Worm (Caenorhabditis elegans) whole organism, late embryonic: ENCODE measurements around the gene ZK632.12.

Experiments
- K02D7.2 ChIP-seq: sonication (generic microtip); optimal IDR thresholded peaks from 2 replicates; lab custom pipeline; 2017; ENCODE audit warnings: mild to moderate bottlenecking, missing genetic modification characterization, missing compliant biosample characterization
- K09A11.1 ChIP-seq: sonication (generic microtip); optimal IDR thresholded peaks from 2 replicates; lab custom pipeline; 2017; ENCODE audit warnings: antibody characterized with exemption, mild to moderate bottlenecking, missing genetic modification characterization, missing compliant biosample characterization; ENCODE audit not compliant: insufficient read depth
- T23F11.4 ChIP-seq: fragments of 200-800 bp; sonication (Bioruptor generic); optimal IDR thresholded peaks from 2 replicates; lab custom pipeline; 2018; ENCODE audit warnings: mild to moderate bottlenecking, missing genetic modification characterization, missing compliant biosample characterization
- ama-1 ChIP-seq: fragments of 150-350 bp; optimal IDR thresholded peaks from 2 replicates; lab custom pipeline; 2014
- ceh-14 ChIP-seq: sonication (generic microtip); optimal IDR thresholded peaks from 2 replicates; lab custom pipeline; 2016; ENCODE audit warnings: missing genotype, missing genetic modification characterization, missing compliant biosample characterization
- ceh-18 ChIP-seq: sonication (generic microtip); optimal IDR thresholded peaks from 2 replicates; lab custom pipeline; 2016; ENCODE audit warnings: missing genetic modification characterization, missing compliant biosample characterization
- ceh-19 ChIP-seq: fragments of 200-800 bp; sonication (Bioruptor generic); optimal IDR thresholded peaks from 2 replicates; lab custom pipeline; 2018; ENCODE audit warnings: mild to moderate bottlenecking, missing genetic modification characterization, missing compliant biosample characterization
- ceh-22 ChIP-seq: sonication (generic microtip); optimal IDR thresholded peaks from 2 replicates; lab custom pipeline; 2017; ENCODE audit warnings: missing biosample characterization, missing genetic modification characterization
- ceh-24 ChIP-seq: sonication (generic microtip); optimal IDR thresholded peaks from 2 replicates; lab custom pipeline; 2016; ENCODE audit warnings: mild to moderate bottlenecking, missing genetic modification characterization, missing compliant biosample characterization
- ceh-30 ChIP-seq: fragments of 150-350 bp; optimal IDR thresholded peaks from 2 replicates; lab custom pipeline; 2014; ENCODE audit warnings: missing biosample characterization, missing genetic modification characterization
- ceh-31 ChIP-seq: sonication (generic microtip); optimal IDR thresholded peaks from 2 replicates; lab custom pipeline; 2016; ENCODE audit warnings: missing genetic modification characterization, missing compliant biosample characterization
- ceh-34 ChIP-seq: sonication (generic microtip); optimal IDR thresholded peaks from 2 replicates; lab custom pipeline; 2016; ENCODE audit warnings: mild to moderate bottlenecking, missing genetic modification characterization, missing compliant biosample characterization
- ceh-48 ChIP-seq: sonication (generic microtip); optimal IDR thresholded peaks from 2 replicates; lab custom pipeline; 2016; ENCODE audit warnings: missing genetic modification characterization, inconsistent platforms, missing compliant biosample characterization
- ceh-6 ChIP-seq: fragments of 200-800 bp; sonication (Bioruptor generic); optimal IDR thresholded peaks from 2 replicates; lab custom pipeline; 2018; ENCODE audit warnings: mild to moderate bottlenecking, missing genetic modification characterization, missing compliant biosample characterization
- che-1 ChIP-seq: sonication (generic microtip); optimal IDR thresholded peaks from 2 replicates; lab custom pipeline; 2016; ENCODE audit warnings: mild to moderate bottlenecking, missing genetic modification characterization, missing compliant biosample characterization
- dve-1 ChIP-seq: sonication (generic microtip); optimal IDR thresholded peaks from 2 replicates; lab custom pipeline; 2017; ENCODE audit warnings: antibody characterized with exemption, mild to moderate bottlenecking, missing genetic modification characterization, missing compliant biosample characterization
- elt-2 ChIP-seq: sonication (generic microtip); optimal IDR thresholded peaks from 2 replicates; lab custom pipeline; 2016; ENCODE audit warnings: missing genetic modification reagents, missing genetic modification characterization, missing compliant biosample characterization
- elt-4 ChIP-seq: sonication (generic microtip); optimal IDR thresholded peaks from 2 replicates; lab custom pipeline; 2016; ENCODE audit warnings: missing genetic modification characterization, missing compliant biosample characterization
- ets-4 ChIP-seq: sonication (generic microtip); optimal IDR thresholded peaks from 2 replicates; lab custom pipeline; 2016; ENCODE audit warnings: missing genetic modification characterization, missing compliant biosample characterization
- eyg-1 ChIP-seq: sonication (generic microtip); optimal IDR thresholded peaks from 2 replicates; lab custom pipeline; 2016; ENCODE audit warnings: missing genotype, missing genetic modification characterization, missing compliant biosample characterization
- fax-1 ChIP-seq: sonication (generic microtip); optimal IDR thresholded peaks from 2 replicates; lab custom pipeline; 2016; ENCODE audit warnings: missing genotype, missing genetic modification characterization, missing compliant biosample characterization
- fkh-10 ChIP-seq: fragments of 150-350 bp; optimal IDR thresholded peaks from 2 replicates; lab custom pipeline; 2014; ENCODE audit warnings: missing biosample characterization, missing genetic modification reagents, missing genetic modification characterization
- hlh-15 ChIP-seq: sonication (generic microtip); optimal IDR thresholded peaks from 2 replicates; lab custom pipeline; 2016; ENCODE audit warnings: missing genetic modification characterization, missing compliant biosample characterization
- hlh-30 ChIP-seq: sonication (generic microtip); optimal IDR thresholded peaks from 2 replicates; lab custom pipeline; 2017; ENCODE audit warnings: antibody characterized with exemption, missing genetic modification characterization, missing compliant biosample characterization; ENCODE audit not compliant: insufficient read depth
- hlh-6 ChIP-seq: sonication (generic microtip); optimal IDR thresholded peaks from 2 replicates; lab custom pipeline; 2016; ENCODE audit warnings: missing genotype, missing genetic modification characterization, missing compliant biosample characterization
- hlh-8 ChIP-seq: sonication (generic microtip); optimal IDR thresholded peaks from 2 replicates; lab custom pipeline; 2016; ENCODE audit warnings: missing genotype, missing genetic modification characterization, missing compliant biosample characterization
- lim-6 ChIP-seq: sonication (generic microtip); optimal IDR thresholded peaks from 2 replicates; lab custom pipeline; 2016; ENCODE audit warnings: missing genetic modification characterization, missing compliant biosample characterization
- lin-11 ChIP-seq: fragments of 200-800 bp; sonication (Bioruptor generic); optimal IDR thresholded peaks from 2 replicates; lab custom pipeline; 2018; ENCODE audit warnings: mild to moderate bottlenecking, missing genetic modification characterization, missing compliant biosample characterization
- madf-2 ChIP-seq: sonication (generic microtip); optimal IDR thresholded peaks from 2 replicates; lab custom pipeline; 2017; ENCODE audit warnings: missing genetic modification characterization, missing compliant biosample characterization
- nfya-1 ChIP-seq: sonication (generic microtip); optimal IDR thresholded peaks from 2 replicates; lab custom pipeline; 2017; ENCODE audit warnings: missing genetic modification characterization, mild to moderate bottlenecking, missing compliant biosample characterization, antibody characterized with exemption, moderate library complexity
- nhr-11 ChIP-seq: fragments of 150-350 bp; optimal IDR thresholded peaks from 2 replicates; lab custom pipeline; 2014; ENCODE audit warnings: missing biosample characterization, missing genetic modification characterization
- nhr-232 ChIP-seq: sonication (generic microtip); optimal IDR thresholded peaks from 2 replicates; lab custom pipeline; 2016; ENCODE audit warnings: missing genetic modification characterization, missing compliant biosample characterization
- npax-4 ChIP-seq: sonication (generic microtip); optimal IDR thresholded peaks from 2 replicates; lab custom pipeline; 2016; ENCODE audit warnings: missing genetic modification characterization, missing compliant biosample characterization
- odd-2 ChIP-seq: sonication (generic microtip); optimal IDR thresholded peaks from 2 replicates; lab custom pipeline; 2017; ENCODE audit warnings: antibody characterized with exemption, mild to moderate bottlenecking, missing genetic modification characterization, missing compliant biosample characterization
- pag-3 ChIP-seq: sonication (generic microtip); optimal IDR thresholded peaks from 2 replicates; lab custom pipeline; 2016; ENCODE audit warnings: missing compliant biosample characterization, missing genetic modification characterization, borderline replicate concordance
- pax-1 ChIP-seq: fragments of 150-350 bp; optimal IDR thresholded peaks from 2 replicates; lab custom pipeline; 2014; ENCODE audit warnings: missing biosample characterization, missing genetic modification characterization
- pha-2 ChIP-seq: sonication (generic microtip); optimal IDR thresholded peaks from 2 replicates; lab custom pipeline; 2017; ENCODE audit warnings: mild to moderate bottlenecking, missing genetic modification characterization, missing compliant biosample characterization
- pqm-1 ChIP-seq: sonication (generic microtip); optimal IDR thresholded peaks from 2 replicates; lab custom pipeline; 2016; ENCODE audit warnings: missing genetic modification characterization, missing compliant biosample characterization
- ref-2 ChIP-seq: sonication (generic microtip); optimal IDR thresholded peaks from 2 replicates; lab custom pipeline; 2016; ENCODE audit warnings: missing genetic modification characterization, missing compliant biosample characterization
- sdc-2 ChIP-seq: sonication (generic microtip); optimal IDR thresholded peaks from 2 replicates; lab custom pipeline; 2016; ENCODE audit warnings: missing genotype, missing genetic modification characterization, missing compliant biosample characterization
- sox-2 ChIP-seq: fragments of 200-800 bp; sonication (Bioruptor generic); IDR thresholded peaks from 2 replicates; pipeline ENCODE4 v1.3.6; 2022; ENCODE audit warnings: missing genetic modification reagents, missing genetic modification characterization, missing compliant biosample characterization
- sox-4 ChIP-seq: sonication (generic microtip); optimal IDR thresholded peaks from 2 replicates; lab custom pipeline; 2017; ENCODE audit warnings: mild to moderate bottlenecking, missing genetic modification characterization, inconsistent platforms, missing compliant biosample characterization
- syd-9 ChIP-seq: sonication (generic microtip); optimal IDR thresholded peaks from 2 replicates; lab custom pipeline; 2016; ENCODE audit warnings: mild to moderate bottlenecking, missing genetic modification characterization, moderate library complexity, missing compliant biosample characterization
- ttx-3 ChIP-seq: sonication (generic microtip); optimal IDR thresholded peaks from 2 replicates; lab custom pipeline; 2016; ENCODE audit warnings: missing genetic modification reagents, missing genetic modification characterization, missing compliant biosample characterization
- unc-3 ChIP-seq, 2 experiments: fragments of 200-800 bp in 1 of 2; sonication (Bioruptor generic) in 1 of 2; sonication (generic microtip) in 1 of 2; conservative IDR thresholded peaks in 1 of 2; optimal IDR thresholded peaks in 1 of 2; 2 replicates each; pipeline versions ENCODE4 v1.3.6 to Lab custom; 2016 to 2022; ENCODE audit warnings: missing compliant biosample characterization in 2 of 2, missing genetic modification characterization in 2 of 2, missing genetic modification reagents in 1 of 2
- unc-42 ChIP-seq: sonication (generic microtip); optimal IDR thresholded peaks from 2 replicates; lab custom pipeline; 2016; ENCODE audit warnings: missing genotype, missing genetic modification characterization, missing compliant biosample characterization

Gene ZK632.12

DNA sequence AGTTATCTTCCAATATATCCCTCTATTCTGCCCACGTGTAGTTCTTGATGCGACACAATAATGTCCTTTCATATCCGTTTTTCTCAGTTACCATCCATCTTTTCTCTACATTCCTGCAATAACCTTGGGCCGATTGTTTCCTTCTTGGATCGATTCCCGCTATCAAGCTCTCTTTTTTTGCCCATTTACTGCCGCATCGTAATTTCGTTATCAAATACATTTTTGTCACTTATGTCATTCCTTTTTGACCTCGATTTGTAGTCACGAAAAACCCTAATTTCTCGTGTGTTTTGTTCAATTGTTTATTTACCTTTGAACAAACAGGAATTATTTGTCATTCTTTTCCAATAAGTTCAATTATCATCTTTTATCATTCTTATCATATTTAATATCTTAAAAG lies 19.3 kb downstream of the ZK632.12 start:
- no peak for TF ChIP-seq nhr-11 (tag; lab: Kevin White, UChicago)
- no peak for TF ChIP-seq hlh-6 (tag; lab: Kevin White, UChicago)
- no peak for TF ChIP-seq che-1
- no peak for TF ChIP-seq ceh-14 (tag; lab: Kevin White, UChicago)
- TF ChIP-seq ttx-3 = no peak
- TF ChIP-seq T23F11.4 (GFP tag; lab: Kevin White, UChicago) = no peak
- no peak for TF ChIP-seq dve-1
- TF ChIP-seq, all 69 proteins: peak for 0

DNA sequence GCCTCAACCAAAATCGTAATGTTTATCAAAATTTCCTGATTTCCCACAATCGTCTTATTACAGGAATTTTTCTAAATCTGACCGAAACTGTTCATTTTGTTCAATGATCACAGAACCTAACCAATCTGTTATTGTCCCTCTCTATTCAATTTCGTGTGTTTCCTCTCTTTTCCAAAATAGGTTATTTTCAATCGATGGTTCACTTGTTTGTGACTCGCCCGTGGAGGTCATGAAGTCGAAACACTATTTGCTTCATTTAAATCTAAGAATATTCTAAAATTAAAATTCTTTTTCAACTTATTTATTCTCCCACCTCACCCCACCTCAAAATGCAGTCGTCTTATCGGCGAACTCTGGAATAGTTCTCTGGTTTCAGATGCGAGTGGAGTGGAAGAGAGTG lies 20.3 kb downstream of the ZK632.12 start:
- TF ChIP-seq odd-2 (tag; lab: Kevin White, UChicago) (no peak), K02D7.2 (tag; lab: Kevin White, UChicago) (no peak), hlh-8 (tag; lab: Kevin White, UChicago) (no peak), sdc-2 (tag; lab: Kevin White, UChicago) (no peak), nfya-1 (no peak), elt-2 (no peak), nhr-11 (tag; lab: Kevin White, UChicago) (no peak), hlh-15 (no peak), lim-6 (tag; lab: Kevin White, UChicago) (no peak), hlh-30 (tag; lab: Kevin White, UChicago) (no peak), ama-1 (no peak), ceh-6 (GFP tag; lab: Kevin White, UChicago) (no peak), npax-4 (tag; lab: Kevin White, UChicago) (no peak), ceh-18 (tag; lab: Kevin White, UChicago) (no peak)
- TF ChIP-seq, all 69 proteins: peak for 0

DNA sequence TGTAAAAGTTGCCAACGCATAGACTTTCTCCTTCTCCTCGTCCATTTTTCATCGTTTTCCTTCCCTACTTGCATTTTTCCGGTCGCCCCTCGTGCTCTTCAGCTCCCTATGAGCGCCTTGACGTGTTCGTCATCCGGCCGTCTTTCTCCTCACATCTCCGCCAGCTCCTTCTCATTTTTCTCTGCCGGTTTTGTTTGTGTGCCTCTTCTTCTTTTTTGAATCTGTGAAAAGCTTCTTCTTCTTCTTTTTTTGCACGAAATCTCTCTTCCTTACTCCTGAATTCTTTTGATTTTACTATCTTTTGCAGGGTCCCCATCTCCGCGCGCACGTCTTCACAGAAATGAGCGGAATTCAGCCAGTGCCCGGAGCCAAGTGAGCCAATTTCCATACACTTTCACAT lies 20.9 kb downstream of the ZK632.12 start, which contains the start of gene K11H3.3:
Gene K11H3.3, plus strand, starts transcription at position 308 of the 400 bp plus-strand sequence.
- TF ChIP-seq elt-2 = no peak
- TF ChIP-seq madf-2 (tag; lab: Kevin White, UChicago) = no peak
- TF ChIP-seq ceh-24 (tag; lab: Kevin White, UChicago) = no peak
- no peak for TF ChIP-seq sox-2 (GFP tag; lab: Robert Waterston, UW)
- no peak for TF ChIP-seq pha-2
- no peak for TF ChIP-seq pag-3 (tag; lab: Kevin White, UChicago)
- TF ChIP-seq K02D7.2 (tag; lab: Kevin White, UChicago) = no peak
- no peak for TF ChIP-seq nhr-232
- no peak for TF ChIP-seq fax-1 (tag; lab: Kevin White, UChicago)
- no peak for TF ChIP-seq pqm-1 (tag; lab: Kevin White, UChicago)
- no peak for TF ChIP-seq ceh-31 (tag; lab: Kevin White, UChicago)
- TF ChIP-seq sdc-2 (tag; lab: Kevin White, UChicago) = no peak
- TF ChIP-seq lin-11 (tag; lab: Kevin White, UChicago) = no peak
- no peak for TF ChIP-seq T23F11.4 (GFP tag; lab: Kevin White, UChicago)
- no peak for TF ChIP-seq odd-2 (tag; lab: Kevin White, UChicago)
- TF ChIP-seq unc-42 (tag; lab: Kevin White, UChicago) = no peak
- no peak for TF ChIP-seq elt-4
- no peak for TF ChIP-seq ceh-34
- no peak for TF ChIP-seq pax-1 (tag; lab: Kevin White, UChicago)

DNA sequence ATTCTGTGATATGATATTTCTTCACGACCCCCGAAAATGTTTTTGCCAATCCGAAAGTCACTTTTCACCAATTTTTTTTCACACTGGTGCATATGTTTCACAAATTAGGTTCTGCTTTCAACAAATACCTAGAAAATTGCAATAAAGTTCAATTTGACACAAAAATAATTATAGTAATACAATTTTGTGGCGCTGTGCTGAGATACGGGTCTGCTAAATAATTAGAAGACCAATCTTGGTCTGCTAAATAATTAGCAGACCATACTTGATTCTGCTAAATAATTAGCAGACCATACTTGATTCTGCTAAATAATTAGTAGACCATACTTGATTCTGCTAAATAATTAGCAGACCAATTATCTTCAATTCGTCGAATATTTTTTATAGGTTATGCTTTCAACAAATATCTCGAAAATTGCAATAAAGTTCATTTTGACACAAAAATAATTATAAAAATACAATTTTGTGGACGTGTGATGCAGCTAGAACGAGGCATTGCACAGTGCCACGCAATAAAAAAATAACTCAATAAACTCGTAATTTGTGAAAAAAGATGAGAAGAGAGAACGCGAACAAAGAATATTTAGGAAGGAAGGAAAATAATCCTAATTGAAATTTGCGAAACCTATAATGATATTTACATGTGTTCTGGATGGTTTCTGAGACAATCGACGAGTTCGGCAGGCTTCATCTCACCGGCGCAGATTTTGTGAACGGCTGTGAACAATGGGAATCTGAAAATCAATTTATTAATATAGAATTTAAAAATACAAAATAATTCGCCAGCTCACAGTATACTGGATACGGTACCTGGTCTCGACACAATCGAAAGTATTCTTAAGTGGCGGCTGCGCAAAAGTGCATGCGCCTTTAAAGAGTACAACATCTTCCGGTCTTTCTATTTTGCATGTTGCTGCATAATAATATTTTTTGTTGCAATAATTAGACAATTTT lies 23.3 kb downstream of the ZK632.12 start:
- no peak for TF ChIP-seq fkh-10 (GFP tag; lab: Kevin White, UChicago)
- no peak for TF ChIP-seq pag-3 (tag; lab: Kevin White, UChicago)
- TF ChIP-seq ceh-48 (tag; lab: Kevin White, UChicago) = no peak
- no peak for TF ChIP-seq fax-1 (tag; lab: Kevin White, UChicago)
- TF ChIP-seq nfya-1 = no peak
- TF ChIP-seq unc-3 (GFP tag; conservative IDR thresholded peaks at IDR 0.05; lab: Robert Waterston, UW) = no peak
- no peak for TF ChIP-seq unc-3 (tag; optimal IDR thresholded peaks at IDR 0.05; lab: Kevin White, UChicago)
- TF ChIP-seq ceh-30 (tag; lab: Kevin White, UChicago) = no peak
- no peak for TF ChIP-seq syd-9
- no peak for TF ChIP-seq ets-4 (tag; lab: Kevin White, UChicago)
- TF ChIP-seq npax-4 (tag; lab: Kevin White, UChicago) = no peak
- TF ChIP-seq eyg-1 = no peak
- TF ChIP-seq K09A11.1 (tag; lab: Kevin White, UChicago) = no peak
- TF ChIP-seq ref-2 (tag; lab: Kevin White, UChicago) = no peak
- TF ChIP-seq ceh-22 (tag; lab: Kevin White, UChicago) = no peak
- no peak for TF ChIP-seq ceh-19 (GFP tag; lab: Kevin White, UChicago)
- TF ChIP-seq sox-4 = no peak
